Fruit fly (Drosophila melanogaster) whole organism, pupa: ENCODE results near the gene CG42395.

Experiments used
- CG14655 ChIP-seq: fragments of 200-800 bp; sonication (Bioruptor generic); optimal IDR thresholded peaks from 3 replicates; lab custom pipeline; 2017; ENCODE audit warnings: mild to moderate bottlenecking, missing biosample characterization, missing genetic modification reagents, missing genetic modification characterization
- CG15710 ChIP-seq: fragments of 200-800 bp; sonication (Bioruptor generic); optimal IDR thresholded peaks from 2 replicates; lab custom pipeline; 2018; ENCODE audit warnings: missing biosample characterization, mild to moderate bottlenecking, missing genetic modification characterization, moderate library complexity
- CG17806 ChIP-seq: fragments of 200-800 bp; sonication (Bioruptor generic); optimal IDR thresholded peaks from 2 replicates; lab custom pipeline; 2018; ENCODE audit warnings: missing biosample characterization, mild to moderate bottlenecking, missing genetic modification characterization, moderate library complexity
- D1 ChIP-seq: fragments of 200-800 bp; sonication (Bioruptor generic); optimal IDR thresholded peaks from 2 replicates; lab custom pipeline; 2018; ENCODE audit warnings: missing biosample characterization, mild to moderate bottlenecking, missing genetic modification characterization, moderate library complexity

DNA sequence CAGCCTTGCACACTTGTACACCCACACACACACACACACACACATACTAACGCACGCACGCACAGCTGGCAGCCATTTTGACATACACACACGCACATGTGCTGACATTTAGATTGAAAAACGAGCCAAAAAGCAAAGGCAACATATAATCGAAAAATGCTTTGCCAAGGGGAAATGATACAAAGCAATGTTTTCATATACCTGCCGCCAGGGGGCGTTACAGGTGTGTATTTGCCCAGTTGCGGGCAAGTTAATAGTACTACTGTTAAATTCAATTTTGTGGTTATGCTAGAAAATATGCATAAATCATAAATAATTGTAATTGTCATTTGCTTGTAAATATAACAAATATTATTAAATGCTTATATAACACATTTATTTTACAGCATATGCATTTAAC, 43.6 kb downstream of the CG42395 start:
- TF ChIP-seq CG17806 (tag; lab: Kevin White, UChicago) (no peak), D1 (tag; lab: Kevin White, UChicago) (no peak), CG15710 (tag; lab: Kevin White, UChicago) (no peak), CG14655 (GFP tag; lab: Kevin White, UChicago) (no peak)
